Worm (Caenorhabditis elegans): ENCODE results near the gene dhhc-4.

dhhc-4 gene

DNA sequence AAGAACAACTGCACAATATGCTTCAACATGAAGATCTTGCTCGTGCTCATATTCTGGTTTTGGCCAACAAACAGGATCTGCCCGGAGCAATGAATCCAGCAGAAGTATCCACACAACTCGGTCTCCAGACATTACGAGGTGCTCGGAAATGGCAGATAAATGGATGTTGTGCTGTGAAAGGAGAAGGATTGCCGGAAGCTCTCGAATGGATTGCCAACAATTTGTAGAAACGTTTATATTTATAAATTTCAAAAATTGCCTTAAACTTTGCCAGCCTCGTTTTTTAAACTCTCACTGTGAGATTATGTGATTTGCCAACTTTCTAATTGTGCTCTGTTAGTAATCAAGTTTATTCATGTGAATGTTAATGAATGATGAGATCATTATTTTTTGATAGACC, 43.8 kb downstream of the dhhc-4 start:
- TF ChIP-seq grh-1 (GFP tag; IDR thresholded peaks at IDR 0.05) (no peak), nhr-85 (tag) (peak; percentile 51), nhr-28 (tag; optimal IDR thresholded peaks at IDR 0.05) (no peak), fkh-4 (tag; optimal IDR thresholded peaks at IDR 0.05; ENCODE audit: borderline replicate concordance) (no peak), ztf-4 (tag; optimal IDR thresholded peaks at IDR 0.05) (no peak)

DNA sequence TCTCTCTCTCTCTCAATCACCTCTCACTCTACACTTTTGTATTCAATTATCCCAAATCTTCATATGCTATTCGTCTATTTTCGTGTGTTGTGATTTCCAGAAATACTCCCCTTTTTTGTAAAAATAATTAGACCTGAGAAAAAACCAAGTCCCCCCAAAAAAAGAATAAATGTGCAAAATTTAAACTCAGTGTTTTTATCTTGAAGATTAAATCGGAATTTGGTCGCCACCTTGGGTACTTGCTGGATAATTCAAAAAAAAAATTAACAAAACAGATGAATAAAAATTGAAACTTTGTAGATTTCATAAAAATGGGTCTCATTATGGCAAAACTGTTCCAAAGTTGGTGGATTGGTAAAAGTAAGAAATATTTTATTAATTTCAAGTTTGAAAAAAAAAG, 44.6 kb downstream of the dhhc-4 start, which contains the start of gene arl-5:
TSS of gene arl-5 (plus strand) at position 301 of the 400 bp plus-strand sequence.
- TF ChIP-seq F16B12.6 (tag; optimal IDR thresholded peaks at IDR 0.05) (no peak), zip-4 (GFP tag; optimal IDR thresholded peaks at IDR 0.05) (no peak), sox-4 (tag; optimal IDR thresholded peaks at IDR 0.05) (no peak), ceh-90 (tag; optimal IDR thresholded peaks at IDR 0.05) (no peak), egl-13 (tag; optimal IDR thresholded peaks at IDR 0.05) (no peak), lin-15B (tag; optimal IDR thresholded peaks at IDR 0.05) (no peak), mep-1 (tag; optimal IDR thresholded peaks at IDR 0.05) (no peak), xbp-1 (tag; optimal IDR thresholded peaks at IDR 0.05) (no peak), nhr-90 (tag; optimal IDR thresholded peaks at IDR 0.05; ENCODE audit: poor library complexity) (no peak), nhr-20 (tag; optimal IDR thresholded peaks at IDR 0.05) (no peak), fos-1 (tag; optimal IDR thresholded peaks at IDR 0.05) (no peak), isw-1 (GFP tag; IDR thresholded peaks at IDR 0.05) (no peak), ztf-4 (tag; optimal IDR thresholded peaks at IDR 0.05) (no peak), snpc-4 (tag; optimal IDR thresholded peaks at IDR 0.05) (no peak), rnt-1 (tag; optimal IDR thresholded peaks at IDR 0.05) (no peak), unc-30 (tag; optimal IDR thresholded peaks at IDR 0.05) (no peak), ces-1 (GFP tag; optimal IDR thresholded peaks at IDR 0.05) (no peak)

DNA sequence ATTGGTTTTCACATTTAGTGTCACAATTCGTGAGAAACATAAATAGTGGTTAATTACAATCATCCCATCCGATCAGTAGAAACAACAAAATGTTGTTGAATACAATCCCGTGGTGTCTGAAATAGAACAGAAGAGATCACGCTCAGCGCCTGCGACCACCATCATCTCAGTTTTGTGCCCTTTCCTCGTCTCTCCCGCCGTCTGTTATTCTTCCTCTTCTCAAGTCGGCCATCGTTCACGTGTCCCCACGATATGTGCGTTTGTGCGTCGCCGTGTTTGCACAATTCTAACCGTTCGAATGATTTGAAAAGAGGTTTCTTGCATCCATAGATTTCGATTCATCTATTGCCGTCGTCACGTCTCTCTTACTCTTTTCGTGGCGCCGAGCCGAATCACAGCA, 48.8 kb downstream of the dhhc-4 start, which contains the start of gene panl-3:
TSS of gene panl-3 (plus strand) at position 294 of the 400 bp plus-strand sequence.
- TF ChIP-seq mef-2 (tag; optimal IDR thresholded peaks at IDR 0.05) (no peak), unc-86 (tag; optimal IDR thresholded peaks at IDR 0.05) (peak; percentile 35), grh-1 (GFP tag; IDR thresholded peaks at IDR 0.05) (no peak), xbp-1 (tag; optimal IDR thresholded peaks at IDR 0.05) (peak; percentile 69), nhr-12 (tag; optimal IDR thresholded peaks at IDR 0.05) (no peak), nhr-85 (tag) (peak; percentile 68), lin-14 (GFP tag; optimal IDR thresholded peaks at IDR 0.05) (peak; percentile 91), mdl-1 (tag; optimal IDR thresholded peaks at IDR 0.05) (peak in 1 of 2 experiments; percentile 95), lin-35 (GFP tag; optimal IDR thresholded peaks at IDR 0.05) (peak; percentile 71 to 85), egl-27 (tag; optimal IDR thresholded peaks at IDR 0.05) (no peak), aha-1 (tag; optimal IDR thresholded peaks at IDR 0.05) (no peak), nhr-11 (tag; optimal IDR thresholded peaks at IDR 0.05) (no peak), ztf-4 (tag; optimal IDR thresholded peaks at IDR 0.05) (peak; percentile 51), lir-3 (tag; optimal IDR thresholded peaks at IDR 0.05; ENCODE audit: poor library complexity) (no peak), dsc-1 (tag; optimal IDR thresholded peaks at IDR 0.05) (peak; percentile 28), nhr-28 (tag; optimal IDR thresholded peaks at IDR 0.05) (no peak), ztf-11 (tag; optimal IDR thresholded peaks at IDR 0.05) (no peak), irx-1 (tag; optimal IDR thresholded peaks at IDR 0.05) (no peak), ets-5 (GFP tag; IDR thresholded peaks at IDR 0.05) (no peak), nhr-20 (tag; optimal IDR thresholded peaks at IDR 0.05) (peak; percentile 80), unc-62 (GFP tag; optimal IDR thresholded peaks at IDR 0.05) (no peak), dpl-1 (GFP tag; optimal IDR thresholded peaks at IDR 0.05) (peak; percentile 54 to 78 (median 65)), elt-3 (tag; optimal IDR thresholded peaks at IDR 0.05) (peak in 2 of 6 experiments; percentile 30 to 48), hlh-4 (tag; optimal IDR thresholded peaks at IDR 0.05) (no peak), pqm-1 (tag; optimal IDR thresholded peaks at IDR 0.05) (no peak), egl-13 (tag; optimal IDR thresholded peaks at IDR 0.05) (no peak), hpl-2 (GFP tag; optimal IDR thresholded peaks at IDR 0.05) (no peak), tlp-1 (tag; optimal IDR thresholded peaks at IDR 0.05) (no peak), C04F5.9 (tag; optimal IDR thresholded peaks at IDR 0.05) (no peak), lin-15B (tag; optimal IDR thresholded peaks at IDR 0.05) (no peak), nhr-77 (tag; optimal IDR thresholded peaks at IDR 0.05) (no peak), ceh-90 (tag; optimal IDR thresholded peaks at IDR 0.05) (no peak), lin-13 (GFP tag; optimal IDR thresholded peaks at IDR 0.05) (peak; percentile 39), snpc-4 (tag; optimal IDR thresholded peaks at IDR 0.05) (peak; percentile 18), fos-1 (tag; optimal IDR thresholded peaks at IDR 0.05) (no peak), pag-3 (tag; optimal IDR thresholded peaks at IDR 0.05; ENCODE audit: borderline replicate concordance, insufficient read depth) (no peak), C34B4.2 (tag; optimal IDR thresholded peaks at IDR 0.05) (no peak), rnt-1 (tag; optimal IDR thresholded peaks at IDR 0.05) (peak; percentile 82), vab-15 (tag; optimal IDR thresholded peaks at IDR 0.05) (peak; percentile 65)

All from whole organism, L1 larva.